Worm (Caenorhabditis elegans) whole organism, L2 larva: ENCODE data around the gene cest-35.2.

Source experiments
- R02D3.7 ChIP-seq: fragments of 150-350 bp; optimal IDR thresholded peaks from 2 replicates; lab custom pipeline; 2014; ENCODE audit warnings: missing biosample characterization, missing genetic modification characterization
- nhr-237 ChIP-seq: fragments of 150-350 bp; optimal IDR thresholded peaks from 2 replicates; lab custom pipeline; 2014; ENCODE audit warnings: missing biosample characterization, missing genetic modification characterization
- nhr-6 ChIP-seq: fragments of 150-350 bp; optimal IDR thresholded peaks from 2 replicates; lab custom pipeline; 2014; ENCODE audit warnings: missing biosample characterization, missing genetic modification characterization
- peb-1 ChIP-seq: fragments of 150-350 bp; optimal IDR thresholded peaks from 2 replicates; lab custom pipeline; 2014; ENCODE audit warnings: missing biosample characterization, missing genetic modification characterization
- snpc-4 ChIP-seq: fragments of 150-350 bp; optimal IDR thresholded peaks from 2 replicates; lab custom pipeline; 2014; ENCODE audit warnings: missing biosample characterization, missing genetic modification characterization

DNA sequence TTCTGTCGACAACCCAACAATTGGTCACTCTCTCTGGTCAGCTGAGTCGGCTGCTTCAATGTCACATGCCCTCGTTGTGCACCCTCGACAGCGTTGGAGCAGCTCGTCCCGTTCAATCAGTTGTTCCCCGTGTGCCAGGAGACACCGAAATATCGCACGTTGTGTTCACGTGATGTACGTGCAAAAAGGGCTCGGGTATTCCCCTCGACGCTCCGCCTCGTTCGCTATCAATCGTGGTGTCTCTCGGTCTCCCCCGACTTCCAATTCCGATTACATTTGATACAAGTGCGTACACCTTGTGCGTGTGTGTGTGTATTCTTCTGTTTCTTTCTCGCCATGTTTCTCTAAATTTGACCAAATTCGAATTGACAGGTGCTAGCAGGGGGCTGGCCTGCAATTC, 34.5 kb upstream of the cest-35.2 start:
- TF ChIP-seq snpc-4 (no peak), peb-1 (no peak), nhr-237 (tag; lab: Kevin White, UChicago) (no peak), R02D3.7 (no peak), nhr-6 (tag; lab: Kevin White, UChicago) (no peak)
